Worm (Caenorhabditis elegans): ENCODE data around the gene C06A6.4.
A peak's percentile ranks its signal among the peaks of the same experiment; 100 is the strongest.

Gene C06A6.4

DNA sequence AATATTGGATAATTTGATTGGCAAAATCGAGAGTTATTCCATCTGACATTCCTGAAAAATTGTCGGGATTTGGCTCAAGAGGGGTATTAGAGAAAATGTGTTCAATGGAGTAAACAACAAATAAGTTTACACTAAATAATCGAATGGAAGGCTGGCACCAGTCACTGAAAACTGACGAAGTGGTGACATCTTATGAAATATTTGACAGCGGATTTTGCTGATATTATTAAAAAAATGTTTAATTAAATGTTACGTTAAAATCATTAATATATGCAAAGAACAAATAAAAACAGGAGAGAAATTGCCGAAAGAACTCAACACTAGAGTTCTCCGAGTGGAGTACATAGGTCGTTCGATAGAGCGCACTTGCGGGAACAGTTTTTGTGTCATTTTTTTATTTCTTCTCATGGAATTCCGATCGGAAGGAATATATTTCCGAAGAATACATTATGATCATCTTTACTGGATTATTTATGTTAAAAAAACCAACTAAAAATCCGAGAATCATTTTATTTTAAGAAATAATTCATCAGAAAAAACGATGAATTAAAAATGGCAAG lies 43.5 kb downstream of the C06A6.4 start, which contains the start of gene tag-322 (continued):
- TF ChIP-seq ceh-8 (GFP tag; optimal IDR thresholded peaks at IDR 0.05) (no peak), isw-1 (GFP tag; IDR thresholded peaks at IDR 0.05) (peak; percentile 15; the same call in 1 of the 2 replicates)

DNA sequence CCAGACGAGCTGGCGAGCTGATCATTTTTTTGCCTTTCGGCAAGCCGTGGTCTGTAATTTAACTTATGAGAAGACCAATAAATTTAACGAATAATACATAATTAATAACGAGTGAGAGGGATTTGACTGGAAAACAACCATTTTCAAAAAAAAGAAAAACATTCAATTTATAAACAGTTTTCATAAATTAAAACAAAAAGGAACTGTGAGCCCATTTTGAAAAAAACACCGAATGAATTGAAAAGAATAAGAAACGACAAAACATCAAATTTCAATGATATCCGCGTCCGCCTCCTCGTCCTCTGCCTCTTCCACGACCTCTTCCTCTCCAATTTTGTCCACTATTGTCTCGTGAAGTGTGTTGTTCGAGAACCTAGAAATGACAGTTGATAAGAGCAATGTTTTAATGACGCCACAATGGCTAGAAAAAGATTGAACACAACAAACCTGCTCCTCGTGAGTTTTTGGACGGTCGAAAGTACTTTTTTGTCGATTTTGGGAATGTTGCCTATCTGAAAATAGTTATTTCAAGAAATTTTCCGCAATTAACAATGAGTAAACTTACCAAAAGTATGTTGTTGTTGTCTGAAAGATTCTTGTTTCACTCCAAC lies 45.2 kb downstream of the C06A6.4 start, which contains the start of gene tag-321:
Gene tag-321 (minus strand): TSS at position 51 of the 611 bp plus-strand sequence.
- no peak for TF ChIP-seq mdl-1 (tag; optimal IDR thresholded peaks at IDR 0.05)
- no peak for TF ChIP-seq irx-1 (tag; optimal IDR thresholded peaks at IDR 0.05)

DNA sequence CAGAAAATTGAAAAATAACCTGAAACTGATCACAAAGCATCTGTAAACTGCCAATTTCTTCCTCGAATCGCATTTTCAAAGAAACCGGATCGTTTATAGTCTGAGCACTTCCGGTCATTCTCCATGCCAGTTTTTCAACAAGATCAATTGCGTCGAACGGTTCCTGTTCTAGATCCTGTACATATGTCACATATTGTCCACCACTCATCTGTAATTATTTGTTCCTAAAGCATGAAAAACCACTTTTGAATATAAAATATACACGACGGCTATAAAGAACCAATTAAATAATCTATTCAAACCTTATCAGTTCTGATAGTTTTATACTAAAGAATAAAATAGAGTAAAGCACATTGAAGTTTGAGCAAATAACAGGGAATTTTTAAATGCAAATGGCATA lies 46.8 kb downstream of the C06A6.4 start, which contains the start of gene sec-10:
Gene sec-10 (minus strand): TSS at position 208 of the 400 bp plus-strand sequence.
- TF ChIP-seq lin-13 (GFP tag; optimal IDR thresholded peaks at IDR 0.05) = peak; percentile 3
- TF ChIP-seq lin-35 (GFP tag; optimal IDR thresholded peaks at IDR 0.05) = peak in 1 of 2 experiments; percentile 12
- TF ChIP-seq vab-15 (tag; optimal IDR thresholded peaks at IDR 0.05) = no peak

DNA sequence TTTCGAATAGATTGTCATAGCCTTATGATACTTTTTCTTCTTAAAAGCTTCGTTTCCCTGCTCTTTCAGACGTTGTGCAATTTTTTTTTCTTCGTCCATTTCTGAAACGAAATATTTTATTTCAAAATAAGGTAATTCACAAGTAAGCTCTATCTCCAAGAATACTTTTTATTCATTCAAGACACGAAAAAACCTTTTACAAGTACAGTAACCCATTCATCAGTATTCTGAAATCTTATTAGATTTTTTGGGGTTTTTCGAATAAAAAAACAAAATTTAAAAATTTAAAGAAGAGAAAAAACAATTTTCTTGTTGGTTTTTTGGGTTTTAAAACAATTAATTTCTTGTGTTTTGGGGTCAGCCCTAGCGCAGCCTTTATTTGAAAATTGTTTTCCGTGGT lies 50.2 kb downstream of the C06A6.4 start, which contains the start of gene rpap-3:
Gene rpap-3 (minus strand): TSS at position 101 of the 400 bp plus-strand sequence.
- no peak for TF ChIP-seq lin-13 (GFP tag; optimal IDR thresholded peaks at IDR 0.05)
- no peak for TF ChIP-seq irx-1 (tag; optimal IDR thresholded peaks at IDR 0.05)
- no peak for TF ChIP-seq Y116A8C.19 (tag; optimal IDR thresholded peaks at IDR 0.05; ENCODE audit: borderline replicate concordance)
- TF ChIP-seq nhr-77 (tag; optimal IDR thresholded peaks at IDR 0.05) = no peak
- no peak for TF ChIP-seq fos-1 (tag; optimal IDR thresholded peaks at IDR 0.05)

Measured in whole organism, L1 larva.